Fruit fly (Drosophila melanogaster): ENCODE measurements around the gene Sf3a1.

DNA sequence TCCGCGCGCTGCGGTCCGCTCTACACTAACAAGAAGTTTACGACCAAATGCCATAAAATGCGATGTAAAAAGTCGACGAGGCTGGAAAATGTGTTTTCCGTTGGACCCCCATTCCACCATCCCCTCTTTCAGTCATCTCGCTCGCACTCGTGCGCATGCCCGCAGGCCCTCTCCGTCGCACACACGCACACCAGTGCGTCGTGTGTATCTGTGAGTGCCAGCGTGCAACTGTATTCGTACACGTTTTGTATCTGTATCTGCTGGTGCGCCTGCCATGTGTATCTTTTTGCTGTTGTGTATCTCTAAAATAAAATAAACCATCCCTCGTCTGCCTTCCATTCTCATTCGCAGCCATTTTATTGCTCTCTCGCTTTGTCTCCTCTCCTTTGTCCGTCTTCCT lies 41.9 kb downstream of the Sf3a1 start:
- TF ChIP-seq B-H2 (GFP tag; optimal IDR thresholded peaks at IDR 0.05) (no peak), CG9932 (GFP tag; IDR thresholded peaks at IDR 0.05) (no peak), CG16813 (GFP tag; IDR thresholded peaks at IDR 0.05; ENCODE audit: partially characterized antibody) (peak; percentile 22; the same call in 1 of the 3 replicates), CG6813 (GFP tag; optimal IDR thresholded peaks at IDR 0.05) (no peak), CG1233 (GFP tag; optimal IDR thresholded peaks at IDR 0.05) (no peak), crp (GFP tag; optimal IDR thresholded peaks at IDR 0.05) (no peak), Doc2 (GFP tag; IDR thresholded peaks at IDR 0.05) (no peak), Hand (GFP tag; optimal IDR thresholded peaks at IDR 0.05) (no peak), CG11398 (GFP tag; optimal IDR thresholded peaks at IDR 0.05) (no peak), CG6854 (GFP tag; optimal IDR thresholded peaks at IDR 0.05) (no peak), PHDP (tag; optimal IDR thresholded peaks at IDR 0.05) (no peak), da (GFP tag; optimal IDR thresholded peaks at IDR 0.05) (no peak), CG15696 (tag; optimal IDR thresholded peaks at IDR 0.05) (no peak), chm (GFP tag; IDR thresholded peaks at IDR 0.05) (no peak)
